Fruit fly (Drosophila melanogaster) whole organism: Measurements from ENCODE around the gene CG12716.

Experiments used
- EcR ChIP-seq, 2 experiments: fragments of >200 bp; optimal IDR thresholded peaks; 2 replicates each; lab custom pipeline; 2017; ENCODE audit warnings: missing biosample characterization in 2 of 2, missing genetic modification characterization in 2 of 2, missing genetic modification reagents in 2 of 2
- pan ChIP-seq: fragments of >200 bp; optimal IDR thresholded peaks from 2 replicates; lab custom pipeline; 2017
- psq ChIP-seq: fragments of >200 bp; optimal IDR thresholded peaks from 2 replicates; lab custom pipeline; 2017

dm6 chrX:13004779-13005178 lies 28.7 kb upstream of the CG12716 start, which contains the start of gene CG15719:
- TF ChIP-seq pan (no peak), EcR (GFP tag; optimal IDR thresholded peaks at IDR 0.05; lab: Kevin White, UChicago) (no peak), psq (no peak)
